Fruit fly (Drosophila melanogaster): ENCODE results near the gene CG7453.

DNA sequence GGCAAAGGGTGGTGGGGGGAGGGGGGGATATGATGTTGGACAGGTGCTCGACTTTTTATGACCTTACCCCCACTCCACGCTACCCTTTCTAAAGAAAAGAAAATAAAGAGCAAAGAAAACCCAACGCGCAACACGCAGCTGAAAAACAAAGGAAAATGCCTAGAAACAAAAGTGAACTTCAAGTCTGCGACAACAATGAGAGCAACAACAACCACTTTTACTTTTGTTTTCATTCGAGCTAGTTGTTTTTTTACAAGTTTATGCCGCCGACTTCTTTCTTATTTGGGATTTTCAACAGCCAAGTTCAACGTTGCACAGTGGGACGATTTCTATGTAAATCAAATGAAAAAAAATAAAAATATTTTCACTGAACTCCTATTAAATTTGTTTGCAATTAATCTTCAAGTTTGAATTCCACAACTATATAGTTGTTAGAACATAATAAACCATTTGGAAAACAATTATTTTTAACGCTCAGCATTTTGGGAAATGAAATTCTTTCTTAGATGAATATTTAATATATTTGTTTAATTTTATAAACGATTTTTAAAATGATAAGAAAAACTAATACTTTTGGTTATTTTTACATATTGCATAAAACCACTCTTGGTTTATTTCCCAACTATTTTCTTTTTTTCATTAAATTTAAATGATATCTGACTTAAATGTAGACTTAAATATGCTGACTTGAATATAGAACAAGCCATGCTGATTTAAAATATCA is 44.8 kb downstream of the CG7453 start:
- TF ChIP-seq CG8478 (optimal IDR thresholded peaks at IDR 0.05) = no peak
- TF ChIP-seq CTCF (optimal IDR thresholded peaks at IDR 0.05) = no peak
